Fruit fly (Drosophila melanogaster): ENCODE measurements around the gene obst-H.

dm6 chr3L:15516956-15517355 is 12.1 kb downstream of the obst-H start, which contains the start of gene CG13454:
- no peak for TF ChIP-seq psq (optimal IDR thresholded peaks at IDR 0.05)
- TF ChIP-seq EcR (GFP tag; optimal IDR thresholded peaks at IDR 0.05): no peak
- no peak for TF ChIP-seq usp (GFP tag; optimal IDR thresholded peaks at IDR 0.05)
- no peak for TF ChIP-seq Dll (optimal IDR thresholded peaks at IDR 0.05)
